Fruit fly (Drosophila melanogaster): Measurements from ENCODE around the gene CG33128.

CG33128 gene

dm6 chr2L:1455498-1455897 lies 38.4 kb upstream of the CG33128 start:
- TF ChIP-seq D1 (tag; optimal IDR thresholded peaks at IDR 0.05), result no peak
- peak; percentile 62 for TF ChIP-seq CG17806 (tag; optimal IDR thresholded peaks at IDR 0.05)
- peak; percentile 70 for TF ChIP-seq CG8159 (tag; optimal IDR thresholded peaks at IDR 0.05)
- peak; percentile 53 for TF ChIP-seq CG8301 (tag; optimal IDR thresholded peaks at IDR 0.05)
- peak; percentile 68 for TF ChIP-seq CG9948 (tag; optimal IDR thresholded peaks at IDR 0.05)
- TF ChIP-seq CG15710 (tag; optimal IDR thresholded peaks at IDR 0.05), result peak; percentile 35
- TF ChIP-seq CG34367 (tag; optimal IDR thresholded peaks at IDR 0.05), result peak; percentile 4
- peak; percentile 60 for TF ChIP-seq CG14655 (GFP tag; optimal IDR thresholded peaks at IDR 0.05)
- TF ChIP-seq CG32121 (GFP tag; IDR thresholded peaks at IDR 0.05), result no peak

DNA sequence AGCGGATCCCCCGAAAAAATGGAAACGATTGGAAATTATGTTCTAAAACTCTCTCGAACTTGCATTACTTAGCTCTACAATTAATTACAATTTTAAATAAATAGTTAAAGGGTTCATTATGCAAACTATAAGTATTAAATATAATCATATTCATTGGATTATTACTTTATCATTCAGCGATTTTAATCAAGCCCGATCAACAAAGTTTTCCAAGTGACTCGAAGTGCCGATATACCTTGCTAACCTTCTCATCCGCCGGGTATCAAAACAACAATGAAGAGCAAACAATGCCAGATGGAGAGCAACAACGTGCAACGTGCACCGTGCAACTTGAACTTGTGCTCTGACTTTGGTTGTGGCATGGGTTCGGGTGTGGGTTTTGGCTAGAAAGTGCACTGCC lies 37.6 kb upstream of the CG33128 start:
- TF ChIP-seq Pif1A (GFP tag; optimal IDR thresholded peaks at IDR 0.05) (peak; percentile 50), Snoo (tag; optimal IDR thresholded peaks at IDR 0.05) (peak; percentile 0), CG8301 (tag; optimal IDR thresholded peaks at IDR 0.05) (peak; percentile 75), Pif1B (GFP tag; optimal IDR thresholded peaks at IDR 0.05) (peak; percentile 29), gl (tag; optimal IDR thresholded peaks at IDR 0.05) (peak; percentile 47), D1 (tag; optimal IDR thresholded peaks at IDR 0.05) (no peak), EcR (GFP tag; optimal IDR thresholded peaks at IDR 0.05) (no peak), CG13204 (GFP tag; optimal IDR thresholded peaks at IDR 0.05) (no peak), CG32121 (GFP tag; IDR thresholded peaks at IDR 0.05) (peak; percentile 46), CG15710 (tag; optimal IDR thresholded peaks at IDR 0.05) (peak; percentile 71), CG8159 (tag; optimal IDR thresholded peaks at IDR 0.05) (peak; percentile 78), CG4496 (GFP tag; IDR thresholded peaks at IDR 0.05) (peak; percentile 29; the same call in 1 of the 3 replicates), CG17806 (tag; optimal IDR thresholded peaks at IDR 0.05) (peak; percentile 84), CG10348 (GFP tag; IDR thresholded peaks at IDR 0.05) (no peak), CG9948 (tag; optimal IDR thresholded peaks at IDR 0.05) (peak; percentile 82), CG14655 (GFP tag; optimal IDR thresholded peaks at IDR 0.05) (peak; percentile 76), rn (GFP tag; IDR thresholded peaks at IDR 0.05) (no peak), fd96Ca (GFP tag; IDR thresholded peaks at IDR 0.05) (no peak), CG34367 (tag; optimal IDR thresholded peaks at IDR 0.05) (peak; percentile 57), CG12605 (GFP tag; IDR thresholded peaks at IDR 0.05) (peak; percentile 62), Ets98B (GFP tag; IDR thresholded peaks at IDR 0.05) (no peak; the same call in 1 of the 2 replicates)

- TF ChIP-seq CG13204 (GFP tag; optimal IDR thresholded peaks at IDR 0.05) (peak; percentile 8), Snoo (tag; optimal IDR thresholded peaks at IDR 0.05) (no peak), rn (GFP tag; IDR thresholded peaks at IDR 0.05) (no peak), CG15710 (tag; optimal IDR thresholded peaks at IDR 0.05) (peak; percentile 67), Pif1A (GFP tag; optimal IDR thresholded peaks at IDR 0.05) (peak; percentile 55), gl (tag; optimal IDR thresholded peaks at IDR 0.05) (no peak), CG17806 (tag; optimal IDR thresholded peaks at IDR 0.05) (peak; percentile 51), Pif1B (GFP tag; optimal IDR thresholded peaks at IDR 0.05) (peak; percentile 3), CG32121 (GFP tag; IDR thresholded peaks at IDR 0.05) (no peak; the same call in 1 of the 2 replicates), CG8301 (tag; optimal IDR thresholded peaks at IDR 0.05) (peak; percentile 53), CG10348 (GFP tag; IDR thresholded peaks at IDR 0.05) (no peak), CG4496 (GFP tag; IDR thresholded peaks at IDR 0.05) (peak; percentile 66), CG14655 (GFP tag; optimal IDR thresholded peaks at IDR 0.05) (peak; percentile 70), CG12605 (GFP tag; IDR thresholded peaks at IDR 0.05) (peak; percentile 62), CG9948 (tag; optimal IDR thresholded peaks at IDR 0.05) (peak; percentile 68), D1 (tag; optimal IDR thresholded peaks at IDR 0.05) (peak; percentile 39), fd96Ca (GFP tag; IDR thresholded peaks at IDR 0.05) (no peak), CG8159 (tag; optimal IDR thresholded peaks at IDR 0.05) (peak; percentile 67), EcR (GFP tag; optimal IDR thresholded peaks at IDR 0.05) (no peak), Ets98B (GFP tag; IDR thresholded peaks at IDR 0.05) (peak; percentile 44), CG34367 (tag; optimal IDR thresholded peaks at IDR 0.05) (peak; percentile 53)
Measured at dm6 chr2L:1456822-1457221, 37.0 kb upstream of the CG33128 start.

DNA sequence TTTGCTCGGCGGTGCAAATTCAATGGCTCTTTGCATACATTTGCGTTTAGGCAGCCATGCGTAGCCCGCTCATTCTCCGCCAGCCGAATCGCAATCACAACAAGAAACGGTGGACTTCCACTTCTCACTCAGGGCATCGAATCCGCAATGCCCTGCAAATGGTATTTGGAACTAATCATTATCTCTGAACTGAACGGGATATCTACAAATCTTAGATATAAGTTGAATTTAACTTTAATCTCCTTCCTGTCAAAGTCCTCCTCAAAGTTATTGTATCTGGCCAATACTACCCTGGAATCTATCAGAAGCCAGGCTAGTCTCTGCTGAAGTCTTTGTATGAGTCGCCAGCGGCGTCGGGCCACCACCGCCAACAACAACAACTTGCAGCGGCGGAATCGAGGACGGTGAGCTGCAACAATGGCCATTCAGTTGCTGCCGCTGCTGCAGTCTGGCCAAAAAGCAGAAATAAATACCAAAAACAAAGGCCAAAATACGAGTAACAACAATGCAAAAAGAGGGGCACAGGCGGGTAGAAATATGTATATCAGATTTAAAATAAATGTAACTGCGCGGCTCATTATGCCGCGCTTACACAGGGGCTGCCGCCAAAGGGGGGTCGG lies 35.2 kb upstream of the CG33128 start:
- peak; percentile 67 for TF ChIP-seq gl (tag; optimal IDR thresholded peaks at IDR 0.05)
- peak; percentile 75 for TF ChIP-seq CG17806 (tag; optimal IDR thresholded peaks at IDR 0.05)
- TF ChIP-seq CG10348 (GFP tag; IDR thresholded peaks at IDR 0.05), result 0 out of 2 replicates have a peak, but pooled peaks have one; percentile 25
- TF ChIP-seq Snoo (tag; optimal IDR thresholded peaks at IDR 0.05), result no peak
- peak; percentile 71 for TF ChIP-seq CG8301 (tag; optimal IDR thresholded peaks at IDR 0.05)
- TF ChIP-seq CG32121 (GFP tag; IDR thresholded peaks at IDR 0.05), result peak; percentile 85
- peak; percentile 68 for TF ChIP-seq Pif1A (GFP tag; optimal IDR thresholded peaks at IDR 0.05)
- TF ChIP-seq CG8159 (tag; optimal IDR thresholded peaks at IDR 0.05), result peak; percentile 80
- TF ChIP-seq fd96Ca (GFP tag; IDR thresholded peaks at IDR 0.05), result peak; percentile 89
- peak; percentile 81 for TF ChIP-seq CG12605 (GFP tag; IDR thresholded peaks at IDR 0.05)
- peak; percentile 76 for TF ChIP-seq CG14655 (GFP tag; optimal IDR thresholded peaks at IDR 0.05)
- TF ChIP-seq CG34367 (tag; optimal IDR thresholded peaks at IDR 0.05), result peak; percentile 75
- peak; percentile 84 for TF ChIP-seq Ets98B (GFP tag; IDR thresholded peaks at IDR 0.05)
- peak; percentile 90 for TF ChIP-seq CG4496 (GFP tag; IDR thresholded peaks at IDR 0.05)
- TF ChIP-seq CG9948 (tag; optimal IDR thresholded peaks at IDR 0.05), result peak; percentile 71
- peak; percentile 67 for TF ChIP-seq CG15710 (tag; optimal IDR thresholded peaks at IDR 0.05)
- TF ChIP-seq Pif1B (GFP tag; optimal IDR thresholded peaks at IDR 0.05), result peak; percentile 66
- peak; percentile 63 for TF ChIP-seq rn (GFP tag; IDR thresholded peaks at IDR 0.05)
- TF ChIP-seq CG13204 (GFP tag; optimal IDR thresholded peaks at IDR 0.05), result peak; percentile 58
- no peak for TF ChIP-seq D1 (tag; optimal IDR thresholded peaks at IDR 0.05)
- no peak for TF ChIP-seq EcR (GFP tag; optimal IDR thresholded peaks at IDR 0.05)

DNA sequence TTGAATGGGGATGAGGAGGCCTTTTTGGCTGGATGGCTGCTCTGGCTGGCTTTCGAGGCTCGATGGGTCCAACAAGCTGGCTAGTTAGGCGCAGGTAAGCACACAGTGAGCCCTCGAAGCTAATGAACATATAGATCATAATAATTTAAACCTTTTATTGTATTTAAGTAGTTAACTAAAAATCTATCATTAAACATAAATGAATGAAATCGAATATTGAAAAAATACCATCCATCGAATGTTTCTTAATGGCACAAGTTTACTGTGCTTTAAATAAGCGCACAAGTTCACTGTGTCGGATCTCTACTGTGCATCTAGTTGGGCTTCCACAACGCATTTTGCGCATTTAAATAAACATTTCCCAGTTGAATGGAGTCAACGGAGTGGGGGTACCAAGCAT lies 34.5 kb upstream of the CG33128 start:
- peak; percentile 14 for TF ChIP-seq Pif1A (GFP tag; optimal IDR thresholded peaks at IDR 0.05)
- no peak for TF ChIP-seq EcR (GFP tag; optimal IDR thresholded peaks at IDR 0.05)
- no peak for TF ChIP-seq Snoo (tag; optimal IDR thresholded peaks at IDR 0.05)
- peak; percentile 65 for TF ChIP-seq CG17806 (tag; optimal IDR thresholded peaks at IDR 0.05)
- no peak for TF ChIP-seq CG32121 (GFP tag; IDR thresholded peaks at IDR 0.05)
- TF ChIP-seq fd96Ca (GFP tag; IDR thresholded peaks at IDR 0.05), result no peak
- TF ChIP-seq CG8159 (tag; optimal IDR thresholded peaks at IDR 0.05), result peak; percentile 68
- TF ChIP-seq CG8301 (tag; optimal IDR thresholded peaks at IDR 0.05), result peak; percentile 50
- peak; percentile 68 for TF ChIP-seq CG14655 (GFP tag; optimal IDR thresholded peaks at IDR 0.05)
- peak; percentile 46 for TF ChIP-seq CG34367 (tag; optimal IDR thresholded peaks at IDR 0.05)
- TF ChIP-seq Ets98B (GFP tag; IDR thresholded peaks at IDR 0.05), result no peak
- peak; percentile 27; the same call in 1 of the 3 replicates for TF ChIP-seq CG4496 (GFP tag; IDR thresholded peaks at IDR 0.05)
- TF ChIP-seq Pif1B (GFP tag; optimal IDR thresholded peaks at IDR 0.05), result peak; percentile 23
- no peak for TF ChIP-seq D1 (tag; optimal IDR thresholded peaks at IDR 0.05)
- peak; percentile 63 for TF ChIP-seq CG9948 (tag; optimal IDR thresholded peaks at IDR 0.05)
- no peak for TF ChIP-seq CG13204 (GFP tag; optimal IDR thresholded peaks at IDR 0.05)
- peak; percentile 62 for TF ChIP-seq CG15710 (tag; optimal IDR thresholded peaks at IDR 0.05)

All from whole organism, pupa.